Worm (Caenorhabditis elegans) whole organism, mixed stage, embryonic: ENCODE measurements around the gene ZK856.7.

Experiments
- blmp-1 ChIP-seq: fragments of 150-350 bp; optimal IDR thresholded peaks from 2 replicates; lab custom pipeline; 2014; ENCODE audit warnings: missing biosample characterization, missing genetic modification characterization
- ces-1 ChIP-seq: fragments of 150-350 bp; optimal IDR thresholded peaks from 2 replicates; lab custom pipeline; 2014; ENCODE audit warnings: missing biosample characterization, missing genetic modification reagents, missing genetic modification characterization
- elt-1 ChIP-seq: sonication (generic microtip); optimal IDR thresholded peaks from 2 replicates; lab custom pipeline; 2017; ENCODE audit warnings: missing genetic modification characterization, mild to moderate bottlenecking, missing compliant biosample characterization, antibody characterized with exemption, moderate library complexity, borderline replicate concordance; ENCODE audit not compliant: insufficient read depth
- elt-3 ChIP-seq: fragments of 150-350 bp; optimal IDR thresholded peaks from 2 replicates; lab custom pipeline; 2014; ENCODE audit warnings: missing biosample characterization, missing genetic modification characterization
- flh-1 ChIP-seq: fragments of 200-800 bp; sonication (Bioruptor generic); optimal IDR thresholded peaks from 2 replicates; lab custom pipeline; 2018; ENCODE audit warnings: mild to moderate bottlenecking, missing genetic modification characterization, moderate library complexity, missing compliant biosample characterization
- mab-5 ChIP-seq: fragments of 150-350 bp; optimal IDR thresholded peaks from 2 replicates; lab custom pipeline; 2014; ENCODE audit warnings: missing biosample characterization, missing genetic modification characterization
- sptf-1 ChIP-seq: sonication (generic microtip); optimal IDR thresholded peaks from 2 replicates; lab custom pipeline; 2017; ENCODE audit warnings: mild to moderate bottlenecking, missing genetic modification characterization, moderate library complexity, missing compliant biosample characterization
- ztf-11 ChIP-seq: fragments of 150-350 bp; optimal IDR thresholded peaks from 2 replicates; lab custom pipeline; 2014; ENCODE audit warnings: missing biosample characterization, missing genetic modification characterization

DNA sequence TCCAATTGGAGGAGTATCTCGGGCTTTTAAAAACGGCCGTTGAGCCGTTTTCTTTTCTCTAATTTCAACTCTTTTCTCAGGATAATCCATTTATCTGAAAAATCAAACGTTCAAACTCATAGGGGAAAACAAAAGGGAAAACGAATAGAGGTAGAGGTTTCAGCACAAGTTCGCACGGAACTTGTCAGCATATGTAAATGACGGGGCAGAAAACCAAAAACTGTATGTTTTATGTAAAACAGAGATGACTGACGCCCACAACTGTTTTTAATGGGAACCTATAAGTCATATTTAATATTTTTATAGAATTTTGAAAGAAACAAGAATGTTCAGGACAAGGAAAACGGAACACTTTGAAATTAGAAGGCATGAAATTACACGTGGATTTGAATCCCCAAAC lies 35.5 kb upstream of the ZK856.7 start, which contains the start of gene C51E3.6:
- TF ChIP-seq ces-1 (GFP tag; lab: Kevin White, UChicago) (no peak), ztf-11 (tag; lab: Kevin White, UChicago) (no peak), mab-5 (tag; lab: Kevin White, UChicago) (no peak), elt-1 (no peak), blmp-1 (tag; lab: Kevin White, UChicago) (no peak), flh-1 (GFP tag; lab: Kevin White, UChicago) (no peak), sptf-1 (tag; lab: Kevin White, UChicago) (no peak), elt-3 (tag; lab: Kevin White, UChicago) (no peak)
